Worm (Caenorhabditis elegans): ENCODE data around the gene bcmo-2.
A peak's percentile ranks its signal among the peaks of the same experiment; 100 is the strongest.

The bcmo-2 gene

ce11 chrII:3897758-3898494, 12.7 kb downstream of the bcmo-2 start, which contains the start of gene F53C3.6 (continued):
- TF ChIP-seq ama-1 (optimal IDR thresholded peaks at IDR 0.05) (no peak), ceh-16 (tag; optimal IDR thresholded peaks at IDR 0.05) (no peak), lsy-2 (tag; optimal IDR thresholded peaks at IDR 0.05) (peak; percentile 11 to 78), nhr-10 (tag; optimal IDR thresholded peaks at IDR 0.05) (no peak), alr-1 (tag; optimal IDR thresholded peaks at IDR 0.05) (no peak), Y55F3AM.14 (GFP tag; optimal IDR thresholded peaks at IDR 0.05) (no peak), mab-5 (tag; optimal IDR thresholded peaks at IDR 0.05) (no peak), mdl-1 (tag; optimal IDR thresholded peaks at IDR 0.05) (peak in 1 of 2 experiments; percentile 36), unc-62 (GFP tag; optimal IDR thresholded peaks at IDR 0.05) (no peak), nhr-12 (tag; optimal IDR thresholded peaks at IDR 0.05) (no peak), aly-2 (tag; optimal IDR thresholded peaks at IDR 0.05) (no peak), unc-39 (tag; optimal IDR thresholded peaks at IDR 0.05) (no peak), nhr-129 (tag; optimal IDR thresholded peaks at IDR 0.05) (peak; percentile 69), ZK546.5 (tag; optimal IDR thresholded peaks at IDR 0.05) (no peak), ztf-4 (tag; optimal IDR thresholded peaks at IDR 0.05) (peak; percentile 23), nhr-237 (tag; optimal IDR thresholded peaks at IDR 0.05) (no peak)

DNA sequence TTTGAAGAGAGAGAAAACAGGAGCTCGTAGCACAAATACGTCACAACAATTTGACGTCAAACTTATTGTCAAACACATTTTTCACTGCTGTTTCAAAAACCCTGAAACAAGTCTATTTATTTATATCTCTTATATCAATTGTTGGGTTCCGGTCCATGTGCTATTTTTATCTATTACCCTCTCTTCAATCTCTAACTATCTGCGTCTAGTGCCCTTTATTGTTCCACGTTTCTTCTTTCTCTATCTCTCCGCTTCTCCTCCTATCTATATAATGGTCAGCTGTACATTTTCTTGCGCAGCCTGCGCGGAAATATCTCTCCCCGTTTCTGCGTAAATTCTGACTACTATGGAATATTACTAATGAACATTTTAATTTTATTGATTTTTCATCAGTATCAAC, 13.7 kb downstream of the bcmo-2 start:
- TF ChIP-seq mdl-1 (tag; optimal IDR thresholded peaks at IDR 0.05) (no peak), ztf-11 (tag; optimal IDR thresholded peaks at IDR 0.05) (no peak), lin-13 (GFP tag; optimal IDR thresholded peaks at IDR 0.05) (peak; percentile 59), gmeb-1 (tag; optimal IDR thresholded peaks at IDR 0.05) (peak; percentile 10), sma-3 (GFP tag; optimal IDR thresholded peaks at IDR 0.05) (peak; percentile 14), blmp-1 (tag; optimal IDR thresholded peaks at IDR 0.05; ENCODE audit: insufficient read depth) (no peak), unc-55 (GFP tag; optimal IDR thresholded peaks at IDR 0.05) (peak; percentile 50), nhr-129 (tag; optimal IDR thresholded peaks at IDR 0.05) (peak; percentile 27), C34F6.9 (tag; optimal IDR thresholded peaks at IDR 0.05) (peak; percentile 59), sma-9 (GFP tag; optimal IDR thresholded peaks at IDR 0.05) (peak; percentile 85), sma-9 (tag; optimal IDR thresholded peaks at IDR 0.05) (no peak), elt-3 (tag; optimal IDR thresholded peaks at IDR 0.05) (no peak), F13H6.1 (tag; optimal IDR thresholded peaks at IDR 0.05) (peak; percentile 73), lsy-2 (tag; optimal IDR thresholded peaks at IDR 0.05) (peak in 1 of 2 experiments; percentile 57), crh-2 (tag; optimal IDR thresholded peaks at IDR 0.05) (peak; percentile 78), nhr-25 (tag; optimal IDR thresholded peaks at IDR 0.05) (peak; percentile 48), ceh-16 (tag; optimal IDR thresholded peaks at IDR 0.05) (no peak), unc-39 (tag; optimal IDR thresholded peaks at IDR 0.05) (no peak), nhr-12 (tag; optimal IDR thresholded peaks at IDR 0.05) (no peak), nhr-21 (tag; optimal IDR thresholded peaks at IDR 0.05) (peak; percentile 38)

- TF ChIP-seq sma-3 (GFP tag; optimal IDR thresholded peaks at IDR 0.05) (no peak), aly-2 (tag; optimal IDR thresholded peaks at IDR 0.05) (no peak), skn-1 (tag; optimal IDR thresholded peaks at IDR 0.05) (no peak)
Measured at ce11 chrII:3894755-3895154, 15.9 kb downstream of the bcmo-2 start, which contains the start of gene F53C3.7. Gene F53C3.7, plus strand, starts transcription at chrII:3895055.

DNA sequence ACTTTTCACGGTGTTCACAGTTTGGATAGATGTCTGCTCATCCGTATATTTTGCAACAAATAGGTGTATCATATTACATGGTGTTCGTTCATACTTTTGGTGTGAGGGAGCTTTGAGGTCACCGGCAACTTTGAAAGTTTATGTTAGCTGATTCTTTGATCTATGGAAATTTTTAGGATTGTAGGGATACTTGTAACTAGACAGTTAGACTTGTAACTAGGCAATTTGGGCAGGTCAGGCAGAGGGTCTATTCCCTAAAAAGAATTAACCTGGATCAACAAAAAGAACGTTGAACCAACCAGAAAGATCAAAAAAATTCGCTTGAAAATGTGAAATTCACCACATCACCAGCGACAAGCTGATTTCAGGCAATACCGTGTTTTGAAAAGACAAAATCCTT, 16.7 kb downstream of the bcmo-2 start:
- TF ChIP-seq crh-2 (tag; optimal IDR thresholded peaks at IDR 0.05) (no peak), ama-1 (optimal IDR thresholded peaks at IDR 0.05) (no peak), nhr-11 (tag; optimal IDR thresholded peaks at IDR 0.05) (no peak), unc-62 (GFP tag; optimal IDR thresholded peaks at IDR 0.05) (no peak), nhr-21 (tag; optimal IDR thresholded peaks at IDR 0.05) (no peak), dmd-4 (tag; optimal IDR thresholded peaks at IDR 0.05) (no peak), peb-1 (tag; optimal IDR thresholded peaks at IDR 0.05) (no peak), snpc-4 (tag; optimal IDR thresholded peaks at IDR 0.05) (no peak), sem-4 (tag; optimal IDR thresholded peaks at IDR 0.05) (no peak), skn-1 (tag; optimal IDR thresholded peaks at IDR 0.05) (no peak), fos-1 (tag; optimal IDR thresholded peaks at IDR 0.05) (no peak), nhr-23 (tag; optimal IDR thresholded peaks at IDR 0.05) (no peak), unc-55 (GFP tag; optimal IDR thresholded peaks at IDR 0.05) (no peak)
